Fruit fly (Drosophila melanogaster) whole organism, embryonic: ENCODE results near the gene CG33703.

Experiments used
- CG10274 ChIP-seq: fragments of 200-800 bp; sonication (Bioruptor generic); optimal IDR thresholded peaks from 3 replicates; lab custom pipeline; 2017; ENCODE audit warnings: missing biosample characterization, mild to moderate bottlenecking, missing genetic modification characterization
- CG10543 ChIP-seq: fragments of 200-800 bp; sonication (Bioruptor generic); optimal IDR thresholded peaks from 3 replicates; lab custom pipeline; 2017; ENCODE audit warnings: missing biosample characterization, mild to moderate bottlenecking, missing genetic modification characterization, moderate library complexity
- CG12104 ChIP-seq: fragments of 200-800 bp; sonication (Bioruptor generic); optimal IDR thresholded peaks from 3 replicates; lab custom pipeline; 2016; ENCODE audit warnings: missing biosample characterization, missing genetic modification characterization
- CG12744 ChIP-seq: fragments of 200-800 bp; sonication (Bioruptor generic); optimal IDR thresholded peaks from 2 replicates; lab custom pipeline; 2016; ENCODE audit warnings: missing biosample characterization, missing genetic modification characterization
- CG14710 ChIP-seq: fragments of 200-800 bp; sonication (Bioruptor generic); optimal IDR thresholded peaks from 3 replicates; lab custom pipeline; 2019; ENCODE audit warnings: missing biosample characterization, mild to moderate bottlenecking, missing genetic modification characterization, moderate library complexity
- CG16779 ChIP-seq: fragments of 200-800 bp; sonication (Bioruptor generic); IDR thresholded peaks from 2 replicates; pipeline ENCODE4 v1.3.6; 2022; ENCODE audit warnings: missing biosample characterization, missing genetic modification characterization
- CG17912 ChIP-seq: fragments of 200-800 bp; sonication (Bioruptor generic); optimal IDR thresholded peaks from 2 replicates; lab custom pipeline; 2018; ENCODE audit warnings: missing biosample characterization, mild to moderate bottlenecking, missing genetic modification characterization
- CG18262 ChIP-seq: fragments of 200-800 bp; optimal IDR thresholded peaks from 3 replicates; lab custom pipeline; 2019; ENCODE audit warnings: missing biosample characterization, mild to moderate bottlenecking, missing genetic modification characterization, moderate library complexity
- CG2116 ChIP-seq: fragments of 200-800 bp; sonication (Bioruptor generic); optimal IDR thresholded peaks from 3 replicates; lab custom pipeline; 2018; ENCODE audit warnings: missing biosample characterization, mild to moderate bottlenecking, missing genetic modification characterization
- CG2712 ChIP-seq: fragments of 200-800 bp; optimal IDR thresholded peaks from 3 replicates; lab custom pipeline; 2019; ENCODE audit warnings: missing biosample characterization, mild to moderate bottlenecking, missing genetic modification characterization, moderate library complexity
- CG2875 ChIP-seq: fragments of 200-800 bp; sonication (Bioruptor generic); optimal IDR thresholded peaks from 2 replicates; lab custom pipeline; 2017; ENCODE audit warnings: missing biosample characterization, mild to moderate bottlenecking, missing genetic modification characterization, missing genetic modification reagents
- CG30020 ChIP-seq: fragments of 200-800 bp; optimal IDR thresholded peaks from 2 replicates; lab custom pipeline; 2019; ENCODE audit warnings: missing biosample characterization, mild to moderate bottlenecking, missing genetic modification characterization, moderate library complexity
- CG3995 ChIP-seq: fragments of 200-800 bp; sonication (Bioruptor generic); optimal IDR thresholded peaks from 3 replicates; lab custom pipeline; 2016; ENCODE audit warnings: missing biosample characterization, missing genetic modification characterization
- CG4360 ChIP-seq: fragments of 200-800 bp; sonication (Bioruptor generic); IDR thresholded peaks from 2 replicates; pipeline ENCODE4 v1.3.6; 2022; ENCODE audit warnings: missing biosample characterization, missing genetic modification characterization
- CG6654 ChIP-seq: fragments of 200-800 bp; sonication (Bioruptor generic); optimal IDR thresholded peaks from 2 replicates; lab custom pipeline; 2017; ENCODE audit warnings: missing biosample characterization, mild to moderate bottlenecking, missing genetic modification characterization
- CG6689 ChIP-seq: fragments of 200-800 bp; sonication (Bioruptor generic); IDR thresholded peaks from 2 replicates; pipeline ENCODE4 v1.3.6; 2022; ENCODE audit warnings: missing biosample characterization, missing genetic modification characterization
- CG8089 ChIP-seq: fragments of 200-800 bp; sonication (Bioruptor generic); optimal IDR thresholded peaks from 3 replicates; lab custom pipeline; 2016; ENCODE audit warnings: missing biosample characterization, missing genetic modification characterization
- CG8290 ChIP-seq, 3 experiments: fragments of 200-800 bp; sonication (Bioruptor generic); optimal IDR thresholded peaks; 2 replicates each; lab custom pipeline; 2016 to 2019; ENCODE audit warnings: missing biosample characterization in 3 of 3, missing genetic modification characterization in 3 of 3, mild to moderate bottlenecking in 2 of 3, moderate library complexity in 1 of 3
- CG8924 ChIP-seq: fragments of 200-800 bp; optimal IDR thresholded peaks from 3 replicates; lab custom pipeline; 2019; ENCODE audit warnings: missing biosample characterization, mild to moderate bottlenecking, missing genetic modification characterization, moderate library complexity
- CG9437 ChIP-seq: fragments of 200-800 bp; sonication (Bioruptor generic); optimal IDR thresholded peaks from 2 replicates; lab custom pipeline; 2018; ENCODE audit warnings: missing biosample characterization, mild to moderate bottlenecking, missing genetic modification characterization
- CoRest ChIP-seq: fragments of 200-800 bp; sonication (Bioruptor generic); optimal IDR thresholded peaks from 3 replicates; lab custom pipeline; 2018; ENCODE audit warnings: missing biosample characterization, mild to moderate bottlenecking, missing genetic modification characterization, moderate library complexity
- Dip3 ChIP-seq: fragments of 200-800 bp; sonication (Bioruptor generic); optimal IDR thresholded peaks from 3 replicates; lab custom pipeline; 2016; ENCODE audit warnings: missing biosample characterization, missing genetic modification characterization
- HLH4C ChIP-seq: fragments of 200-800 bp; sonication (Bioruptor generic); IDR thresholded peaks from 3 replicates; pipeline ENCODE4 v1.3.6; 2022; ENCODE audit warnings: missing biosample characterization, missing genetic modification characterization; ENCODE audit not compliant: partially characterized antibody
- HLHmδ ChIP-seq: fragments of 200-800 bp; sonication (Bioruptor generic); optimal IDR thresholded peaks from 2 replicates; lab custom pipeline; 2018; ENCODE audit warnings: missing biosample characterization, mild to moderate bottlenecking, missing genetic modification characterization, moderate library complexity
- Hand ChIP-seq: fragments of 200-800 bp; sonication (Bioruptor generic); optimal IDR thresholded peaks from 2 replicates; lab custom pipeline; 2017; ENCODE audit warnings: mild to moderate bottlenecking, missing biosample characterization, missing genetic modification reagents, missing genetic modification characterization
- Hr39 ChIP-seq: fragments of >200 bp; optimal IDR thresholded peaks from 2 replicates; lab custom pipeline; 2017
- NC2α ChIP-seq: fragments of 200-800 bp; sonication (Bioruptor generic); optimal IDR thresholded peaks from 2 replicates; lab custom pipeline; 2016; ENCODE audit warnings: missing biosample characterization, missing genetic modification characterization
- NC2β ChIP-seq: fragments of 200-800 bp; sonication (Bioruptor generic); optimal IDR thresholded peaks from 2 replicates; lab custom pipeline; 2016; ENCODE audit warnings: missing biosample characterization, missing genetic modification characterization
- Neu2 ChIP-seq: fragments of 200-800 bp; sonication (Bioruptor generic); optimal IDR thresholded peaks from 3 replicates; lab custom pipeline; 2016; ENCODE audit warnings: missing biosample characterization, missing genetic modification characterization, borderline replicate concordance
- Oli ChIP-seq: fragments of 200-800 bp; sonication (Bioruptor generic); optimal IDR thresholded peaks from 2 replicates; lab custom pipeline; 2018; ENCODE audit warnings: missing biosample characterization, mild to moderate bottlenecking, missing genetic modification characterization, moderate library complexity
- Opbp ChIP-seq: fragments of 200-800 bp; sonication (Bioruptor generic); IDR thresholded peaks from 3 replicates; pipeline ENCODE4 v1.3.6; 2022; ENCODE audit warnings: missing biosample characterization, missing genetic modification characterization; ENCODE audit not compliant: partially characterized antibody
- Spps ChIP-seq: fragments of 200-800 bp; sonication (Bioruptor generic); optimal IDR thresholded peaks from 2 replicates; lab custom pipeline; 2018; ENCODE audit warnings: missing biosample characterization, mild to moderate bottlenecking, missing genetic modification characterization
- YL-1 ChIP-seq: fragments of 200-800 bp; sonication (Bioruptor generic); optimal IDR thresholded peaks from 3 replicates; lab custom pipeline; 2017; ENCODE audit warnings: missing biosample characterization, mild to moderate bottlenecking, missing genetic modification characterization
- ash1 ChIP-seq: fragments of 200-800 bp; sonication (Bioruptor generic); optimal IDR thresholded peaks from 2 replicates; lab custom pipeline; 2018; ENCODE audit warnings: missing biosample characterization, mild to moderate bottlenecking, missing genetic modification characterization
- bab2 ChIP-seq: fragments of 200-800 bp; sonication (Bioruptor generic); optimal IDR thresholded peaks from 2 replicates; lab custom pipeline; 2016; ENCODE audit warnings: missing biosample characterization, missing genetic modification characterization
- cad ChIP-seq: fragments of >200 bp; optimal IDR thresholded peaks from 2 replicates; lab custom pipeline; 2017; ENCODE audit warnings: missing biosample characterization, missing genetic modification characterization
- chm ChIP-seq: fragments of 200-800 bp; sonication (Bioruptor generic); IDR thresholded peaks from 2 replicates; pipeline ENCODE4 v1.3.6; 2022; ENCODE audit warnings: missing biosample characterization, missing genetic modification characterization
- dm ChIP-seq: fragments of 200-800 bp; sonication (Bioruptor generic); optimal IDR thresholded peaks from 3 replicates; lab custom pipeline; 2016; ENCODE audit warnings: missing biosample characterization, missing genetic modification characterization
- fu2 ChIP-seq: fragments of 200-800 bp; sonication (Bioruptor generic); optimal IDR thresholded peaks from 2 replicates; lab custom pipeline; 2016; ENCODE audit warnings: missing biosample characterization, missing genetic modification characterization
- gt ChIP-seq: fragments of 200-800 bp; sonication (Bioruptor generic); IDR thresholded peaks from 2 replicates; pipeline ENCODE4 v1.3.6; 2022; ENCODE audit warnings: missing biosample characterization, missing genetic modification characterization
- hb ChIP-seq: fragments of 200-800 bp; sonication (Bioruptor generic); IDR thresholded peaks from 3 replicates; pipeline ENCODE4 v1.3.6; 2022; ENCODE audit warnings: missing biosample characterization, missing genetic modification characterization; ENCODE audit not compliant: partially characterized antibody
- pb ChIP-seq: fragments of 200-800 bp; sonication (Bioruptor generic); optimal IDR thresholded peaks from 3 replicates; lab custom pipeline; 2016; ENCODE audit warnings: missing biosample characterization, missing genetic modification characterization
- pita ChIP-seq: fragments of 200-800 bp; sonication (Bioruptor generic); optimal IDR thresholded peaks from 2 replicates; lab custom pipeline; 2017; ENCODE audit warnings: missing biosample characterization, mild to moderate bottlenecking, missing genetic modification characterization
- schlank ChIP-seq: fragments of 200-800 bp; sonication (Bioruptor generic); optimal IDR thresholded peaks from 2 replicates; lab custom pipeline; 2018; ENCODE audit warnings: missing biosample characterization, mild to moderate bottlenecking, missing genetic modification characterization
- sens-2 ChIP-seq: fragments of 200-800 bp; sonication (Bioruptor generic); IDR thresholded peaks from 2 replicates; pipeline ENCODE4 v1.3.6; 2022; ENCODE audit warnings: missing biosample characterization, missing genetic modification characterization
- sug ChIP-seq: fragments of 200-800 bp; optimal IDR thresholded peaks from 2 replicates; lab custom pipeline; 2019; ENCODE audit warnings: missing biosample characterization, mild to moderate bottlenecking, missing genetic modification characterization, moderate library complexity
- vnd ChIP-seq: fragments of 200-800 bp; sonication (Bioruptor generic); IDR thresholded peaks from 3 replicates; pipeline ENCODE4 v1.3.6; 2022; ENCODE audit warnings: missing biosample characterization, missing genetic modification characterization; ENCODE audit not compliant: partially characterized antibody
- wdn ChIP-seq: fragments of 200-800 bp; sonication (Bioruptor generic); IDR thresholded peaks from 2 replicates; pipeline ENCODE4 v1.3.6; 2022; ENCODE audit warnings: missing biosample characterization, missing genetic modification characterization

The CG33703 gene

DNA sequence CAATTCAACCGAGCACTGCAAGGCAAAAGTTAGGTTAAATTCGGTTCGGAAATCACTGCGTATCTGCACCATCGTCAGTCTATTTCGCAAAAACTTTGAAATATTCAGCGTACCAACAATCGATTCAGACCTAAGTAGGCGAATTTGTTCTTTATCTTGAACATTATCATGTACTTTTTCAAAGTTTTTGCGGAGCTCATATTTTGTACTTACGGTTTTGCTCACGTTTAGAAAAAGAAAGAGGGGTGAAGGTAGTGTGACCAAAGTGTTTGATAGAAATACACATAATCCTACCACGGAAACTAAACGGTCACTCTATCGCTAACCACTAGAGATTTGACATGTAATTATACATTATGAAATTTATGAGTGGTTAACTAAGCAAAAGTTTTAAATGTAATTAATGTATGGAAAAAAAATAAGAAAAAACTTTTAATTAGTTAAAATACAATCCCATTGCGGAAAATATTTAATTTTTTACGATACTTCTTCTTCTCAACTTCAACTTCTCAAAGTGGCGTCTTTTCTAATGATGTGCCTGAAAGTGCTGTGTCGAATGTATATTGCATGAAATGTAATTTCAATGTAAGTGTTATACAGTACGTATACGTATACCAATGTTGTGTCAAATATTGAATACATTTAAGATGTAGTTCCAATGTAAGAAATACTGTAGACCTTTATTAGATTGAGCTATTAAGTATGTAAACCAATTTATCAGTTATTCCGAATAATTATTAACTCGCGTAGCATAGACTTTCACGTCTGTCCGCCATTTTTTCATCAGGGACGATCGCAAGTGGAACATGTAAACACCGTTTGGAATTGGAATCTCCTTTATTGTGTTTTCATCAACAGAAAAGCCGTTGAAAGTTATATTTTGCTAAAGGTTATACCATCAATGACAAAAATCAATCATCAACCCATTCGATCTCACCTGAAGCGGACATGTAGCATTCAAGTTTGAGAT, 888 bp downstream of the CG33703 start, which contains the start of gene RpS9 (continued):
- TF ChIP-seq Oli (tag; lab: Kevin White, UChicago) (no peak), fu2 (GFP tag; lab: Kevin White, UChicago) (no peak), wdn (GFP tag; lab: Robert Waterston, UW) (no peak), CG2712 (tag; lab: Kevin White, UChicago) (peak; percentile 46), CG18262 (tag; lab: Kevin White, UChicago) (peak; percentile 45), sens-2 (GFP tag; lab: Robert Waterston, UW) (no peak), CG2116 (GFP tag; lab: Kevin White, UChicago) (peak; percentile 28), pita (peak; percentile 53), Opbp (GFP tag; lab: Robert Waterston, UW) (no peak), CG30020 (tag; lab: Kevin White, UChicago) (no peak), CG10274 (no peak), HLHmδ (GFP tag; lab: Kevin White, UChicago) (no peak), CG14710 (tag; lab: Kevin White, UChicago) (peak; percentile 53), ash1 (no peak), CG8089 (GFP tag; lab: Kevin White, UChicago) (no peak), sug (tag; lab: Kevin White, UChicago) (peak; percentile 39), hb (GFP tag; lab: Robert Waterston, UW) (no peak), CG16779 (GFP tag; lab: Robert Waterston, UW) (no peak), cad (GFP tag; lab: Kevin White, UChicago) (no peak), CG2875 (GFP tag; lab: Kevin White, UChicago) (no peak), Hand (GFP tag; lab: Kevin White, UChicago) (peak; percentile 0), schlank (tag; lab: Kevin White, UChicago) (no peak), dm (GFP tag; lab: Kevin White, UChicago) (peak; percentile 86), pb (no peak), CG6689 (GFP tag; lab: Robert Waterston, UW) (no peak), vnd (no peak), CoRest (tag; lab: Kevin White, UChicago) (no peak), HLH4C (GFP tag; lab: Robert Waterston, UW) (peak; percentile 37; the same call in 1 of the 3 replicates), CG3995 (GFP tag; lab: Kevin White, UChicago) (peak; percentile 9), CG12744 (GFP tag; lab: Kevin White, UChicago) (no peak), CG9437 (GFP tag; lab: Kevin White, UChicago) (peak; percentile 47), CG8924 (tag; lab: Kevin White, UChicago) (peak; percentile 19), Spps (tag; lab: Kevin White, UChicago) (no peak), YL-1 (GFP tag; lab: Kevin White, UChicago) (peak; percentile 89), CG8290 (GFP tag; optimal IDR thresholded peaks at IDR 0.05; lab: Kevin White, UChicago) (peak; percentile 20), CG8290 (tag; optimal IDR thresholded peaks at IDR 0.05; lab: Kevin White, UChicago) (peak in 1 of 2 experiments; percentile 65), CG10543 (GFP tag; lab: Kevin White, UChicago) (peak; percentile 35), Neu2 (GFP tag; lab: Kevin White, UChicago) (no peak), NC2α (no peak), Dip3 (no peak), CG12104 (no peak), CG17912 (GFP tag; lab: Kevin White, UChicago) (peak; percentile 77), bab2 (no peak), NC2β (GFP tag; lab: Kevin White, UChicago) (peak; percentile 78), gt (GFP tag; lab: Robert Waterston, UW) (no peak), CG4360 (GFP tag; lab: Robert Waterston, UW) (0 out of 2 replicates have a peak, but pooled peaks have one; percentile 19), Hr39 (lab: Kevin White, UChicago) (no peak), chm (GFP tag; lab: Robert Waterston, UW) (no peak), CG6654 (GFP tag; lab: Kevin White, UChicago) (no peak)
